Fruit fly (Drosophila melanogaster): ENCODE data around the gene CG11911.
A peak's percentile ranks its signal among the peaks of the same experiment; 100 is the strongest.

CG11911 gene

dm6 chr2L:300006-300405 is 21.0 kb downstream of the CG11911 start:
- TF ChIP-seq Gug (GFP tag; IDR thresholded peaks at IDR 0.05) (no peak), vri (GFP tag; optimal IDR thresholded peaks at IDR 0.05) (peak; percentile 90)

dm6 chr2L:299038-299437 is 22.0 kb downstream of the CG11911 start:
- no peak for TF ChIP-seq Met (GFP tag; optimal IDR thresholded peaks at IDR 0.05)
- TF ChIP-seq CG10631 (GFP tag; optimal IDR thresholded peaks at IDR 0.05) = no peak
- TF ChIP-seq svp (GFP tag) = peak; percentile 2

dm6 chr2L:298285-298644 is 22.8 kb downstream of the CG11911 start:
- TF ChIP-seq fkh (GFP tag; optimal IDR thresholded peaks at IDR 0.05) (peak; percentile 89), svp (GFP tag) (peak; percentile 85), esn (GFP tag; optimal IDR thresholded peaks at IDR 0.05) (no peak), dsx (GFP tag; optimal IDR thresholded peaks at IDR 0.05; ENCODE audit: poor library complexity, severe bottlenecking) (no peak), Eip78C (GFP tag) (peak; percentile 39)

- peak; percentile 79 for TF ChIP-seq CG6808 (GFP tag; optimal IDR thresholded peaks at IDR 0.05)
- peak; percentile 88; the same call in 2 of the 3 replicates for TF ChIP-seq CG6163 (GFP tag; IDR thresholded peaks at IDR 0.05)
- peak; percentile 86 for TF ChIP-seq topi (GFP tag; optimal IDR thresholded peaks at IDR 0.05)
- peak; percentile 87 for TF ChIP-seq CG11902 (GFP tag; optimal IDR thresholded peaks at IDR 0.05)
- peak; percentile 80 for TF ChIP-seq CG15336 (GFP tag; IDR thresholded peaks at IDR 0.05)
- TF ChIP-seq Smox (GFP tag; optimal IDR thresholded peaks at IDR 0.05) = peak; percentile 84
- TF ChIP-seq CG32006 (GFP tag; optimal IDR thresholded peaks at IDR 0.05) = peak; percentile 92
- TF ChIP-seq Sox102F (GFP tag; optimal IDR thresholded peaks at IDR 0.05) = peak; percentile 84
- TF ChIP-seq CG6854 (GFP tag; optimal IDR thresholded peaks at IDR 0.05) = peak; percentile 18
- peak; percentile 61 for TF ChIP-seq CG9139 (GFP tag; optimal IDR thresholded peaks at IDR 0.05)
- peak; percentile 85 for TF ChIP-seq net (GFP tag; optimal IDR thresholded peaks at IDR 0.05)
- TF ChIP-seq Eip93F (GFP tag; optimal IDR thresholded peaks at IDR 0.05) = peak; percentile 75
- peak; percentile 85 for TF ChIP-seq CG8632 (GFP tag; optimal IDR thresholded peaks at IDR 0.05)
- peak; percentile 83 for TF ChIP-seq Lpt (GFP tag; optimal IDR thresholded peaks at IDR 0.05)
- TF ChIP-seq CG3919 (GFP tag; optimal IDR thresholded peaks at IDR 0.05) = peak; percentile 93
- peak; percentile 90 for TF ChIP-seq lz (GFP tag; optimal IDR thresholded peaks at IDR 0.05)
- peak; percentile 88 for TF ChIP-seq CG3032 (tag; optimal IDR thresholded peaks at IDR 0.05)
- peak; percentile 84 for TF ChIP-seq Ets21C (GFP tag; optimal IDR thresholded peaks at IDR 0.05)
- TF ChIP-seq Eip75B (GFP tag; optimal IDR thresholded peaks at IDR 0.05) = peak; percentile 84
- peak; percentile 75 for TF ChIP-seq CG11762 (GFP tag; optimal IDR thresholded peaks at IDR 0.05; ENCODE audit: insufficient read depth)
- TF ChIP-seq CG8119 (GFP tag; IDR thresholded peaks at IDR 0.05) = peak; percentile 92
- TF ChIP-seq CG6792 (GFP tag; optimal IDR thresholded peaks at IDR 0.05) = peak; percentile 90
- peak; percentile 94 for TF ChIP-seq svp (GFP tag)
- TF ChIP-seq salr (GFP tag; optimal IDR thresholded peaks at IDR 0.05) = peak; percentile 56 to 87
- peak; percentile 67 for TF ChIP-seq CG1621 (tag; optimal IDR thresholded peaks at IDR 0.05)
- TF ChIP-seq Blimp-1 (GFP tag; optimal IDR thresholded peaks at IDR 0.05) = peak; percentile 57
- TF ChIP-seq pdm3 (GFP tag; optimal IDR thresholded peaks at IDR 0.05) = peak; percentile 89
- TF ChIP-seq Hr4 (GFP tag; optimal IDR thresholded peaks at IDR 0.05) = peak; percentile 83
- TF ChIP-seq CG6276 (GFP tag; optimal IDR thresholded peaks at IDR 0.05) = no peak
- peak; percentile 93 for TF ChIP-seq cyc (GFP tag; optimal IDR thresholded peaks at IDR 0.05)
- no peak for TF ChIP-seq CG4318 (GFP tag; optimal IDR thresholded peaks at IDR 0.05)
- TF ChIP-seq CG16779 (tag; optimal IDR thresholded peaks at IDR 0.05) = peak; percentile 38
- TF ChIP-seq spab (GFP tag; optimal IDR thresholded peaks at IDR 0.05) = peak; percentile 60
- peak; percentile 91 for TF ChIP-seq esn (GFP tag; optimal IDR thresholded peaks at IDR 0.05)
- TF ChIP-seq Gug (GFP tag; IDR thresholded peaks at IDR 0.05) = peak; percentile 52
- TF ChIP-seq Eip78C (GFP tag) = peak; percentile 95
- TF ChIP-seq eg (GFP tag; IDR thresholded peaks at IDR 0.05) = peak; percentile 81
- peak; percentile 88 for TF ChIP-seq Sox14 (GFP tag; optimal IDR thresholded peaks at IDR 0.05)
- peak; percentile 51 for TF ChIP-seq fkh (GFP tag; optimal IDR thresholded peaks at IDR 0.05)
- TF ChIP-seq fd59A (GFP tag; optimal IDR thresholded peaks at IDR 0.05) = peak; percentile 85
These were observed 23.4 kb downstream of the CG11911 start, which contains the start of gene Pi3K21B for dm6 chr2L:297480-298284. Gene Pi3K21B, plus strand, starts transcription at chr2L:297880.
